In the genomic region with DNA sequence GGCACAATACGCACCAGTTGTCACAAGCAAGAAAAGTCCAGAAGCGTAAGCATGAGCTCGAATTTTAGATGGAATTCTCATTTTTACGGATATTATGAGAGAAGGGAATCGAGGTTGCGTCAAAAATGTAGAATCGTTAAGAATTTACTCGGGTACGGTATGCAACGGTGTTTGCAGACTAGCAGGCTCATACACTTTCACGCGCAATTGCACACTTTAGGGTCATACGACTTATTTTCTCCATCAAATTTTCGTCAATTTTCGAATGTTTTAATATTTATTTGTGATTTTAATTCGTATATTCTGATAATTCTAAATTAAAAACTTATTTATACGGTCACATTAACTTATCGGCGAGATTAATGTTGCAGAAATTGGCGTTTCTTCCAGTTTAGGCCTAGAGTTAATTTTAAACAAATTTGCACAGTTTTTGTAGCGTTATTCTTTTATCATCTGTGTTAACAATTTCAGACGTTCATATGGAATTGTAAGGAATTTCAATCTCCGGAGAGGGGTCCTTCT, we compare ENCODE assay signal across 1 worm cellular context.
TF ChIP-seq lines count a peak whose summit lies in the region.

Gene T07A9.15 (minus strand): TSS at position 138 of the 522 bp plus-strand sequence.
Gene nog-1 (plus strand): TSS at position 472 of the 522 bp plus-strand sequence.

TF ChIP-seq in whole organism, L1 larva, 84 proteins besides CTCF, POLR2A, EP300 and RAD21 (continued from another document):
- TF ChIP-seq tlp-1 (tag; optimal IDR thresholded peaks at IDR 0.05; lab: Kevin White, UChicago) (no peak), lir-3 (tag; optimal IDR thresholded peaks at IDR 0.05; lab: Kevin White, UChicago; ENCODE audit: poor library complexity) (peak; percentile 18), C16A3.4 (tag; optimal IDR thresholded peaks at IDR 0.05; lab: Kevin White, UChicago) (peak; percentile 78), zag-1 (tag; optimal IDR thresholded peaks at IDR 0.05; lab: Kevin White, UChicago) (no peak), mab-9 (GFP tag; IDR thresholded peaks at IDR 0.05; lab: Robert Waterston, UW) (no peak), aha-1 (tag; optimal IDR thresholded peaks at IDR 0.05; lab: Kevin White, UChicago) (no peak), alr-1 (tag; optimal IDR thresholded peaks at IDR 0.05; lab: Kevin White, UChicago; ENCODE audit: borderline replicate concordance) (no peak), ceh-63 (GFP tag; optimal IDR thresholded peaks at IDR 0.05; lab: Kevin White, UChicago) (no peak), irx-1 (tag; optimal IDR thresholded peaks at IDR 0.05; lab: Kevin White, UChicago) (peak; percentile 6), egl-13 (tag; optimal IDR thresholded peaks at IDR 0.05; lab: Kevin White, UChicago) (no peak), efl-1 (optimal IDR thresholded peaks at IDR 0.05; lab: Kevin White, UChicago) (peak; percentile 73 to 78), efl-1 (GFP tag; optimal IDR thresholded peaks at IDR 0.05 in 1 of 2; lab: Kevin White, UChicago) (peak; percentile 73 to 97), grh-1 (GFP tag; IDR thresholded peaks at IDR 0.05; lab: Robert Waterston, UW) (no peak), nhr-85 (tag; lab: Kevin White, UChicago) (peak; percentile 69), unc-98 (GFP tag; IDR thresholded peaks at IDR 0.05; lab: Robert Waterston, UW) (no peak), F16B12.6 (tag; optimal IDR thresholded peaks at IDR 0.05; lab: Kevin White, UChicago) (peak; percentile 98), nhr-71 (tag; optimal IDR thresholded peaks at IDR 0.05; lab: Kevin White, UChicago) (peak; percentile 79), pqm-1 (tag; optimal IDR thresholded peaks at IDR 0.05; lab: Kevin White, UChicago) (no peak), fkh-8 (tag; optimal IDR thresholded peaks at IDR 0.05; lab: Kevin White, UChicago) (peak; percentile 69), nhr-47 (tag; optimal IDR thresholded peaks at IDR 0.05; lab: Kevin White, UChicago) (peak; percentile 76), hlh-4 (tag; optimal IDR thresholded peaks at IDR 0.05; lab: Kevin White, UChicago) (no peak), nhr-237 (tag; optimal IDR thresholded peaks at IDR 0.05; lab: Kevin White, UChicago) (peak; percentile 1), mep-1 (tag; optimal IDR thresholded peaks at IDR 0.05; lab: Kevin White, UChicago) (peak; percentile 89), efl-3 (GFP tag; optimal IDR thresholded peaks at IDR 0.05; lab: Kevin White, UChicago) (no peak), lin-13 (GFP tag; optimal IDR thresholded peaks at IDR 0.05; lab: Kevin White, UChicago) (peak; percentile 44), rnt-1 (tag; optimal IDR thresholded peaks at IDR 0.05; lab: Kevin White, UChicago) (peak; percentile 73), skn-1 (tag; optimal IDR thresholded peaks at IDR 0.05; lab: Kevin White, UChicago) (peak; percentile 33)
